Fruit fly (Drosophila melanogaster) whole organism, pupa: ENCODE results near the gene CG14969.

Experiments
- CG10348 ChIP-seq: fragments of 200-800 bp; sonication (Bioruptor generic); IDR thresholded peaks from 2 replicates; pipeline ENCODE4 v1.3.6; 2022; ENCODE audit warnings: missing biosample characterization, missing genetic modification characterization
- CG12605 ChIP-seq: fragments of 200-800 bp; sonication (Bioruptor generic); IDR thresholded peaks from 2 replicates; pipeline ENCODE4 v1.3.6; 2022; ENCODE audit warnings: missing biosample characterization, missing genetic modification characterization
- CG13204 ChIP-seq: fragments of 200-800 bp; sonication (Bioruptor generic); optimal IDR thresholded peaks from 2 replicates; lab custom pipeline; 2018; ENCODE audit warnings: missing biosample characterization, mild to moderate bottlenecking, missing genetic modification characterization, moderate library complexity
- CG14655 ChIP-seq: fragments of 200-800 bp; sonication (Bioruptor generic); optimal IDR thresholded peaks from 3 replicates; lab custom pipeline; 2017; ENCODE audit warnings: mild to moderate bottlenecking, missing biosample characterization, missing genetic modification reagents, missing genetic modification characterization
- CG15710 ChIP-seq: fragments of 200-800 bp; sonication (Bioruptor generic); optimal IDR thresholded peaks from 2 replicates; lab custom pipeline; 2018; ENCODE audit warnings: missing biosample characterization, mild to moderate bottlenecking, missing genetic modification characterization, moderate library complexity
- CG17806 ChIP-seq: fragments of 200-800 bp; sonication (Bioruptor generic); optimal IDR thresholded peaks from 2 replicates; lab custom pipeline; 2018; ENCODE audit warnings: missing biosample characterization, mild to moderate bottlenecking, missing genetic modification characterization, moderate library complexity
- CG32121 ChIP-seq: fragments of 200-800 bp; sonication (Bioruptor generic); IDR thresholded peaks from 2 replicates; pipeline ENCODE4 v1.3.6; 2022; ENCODE audit warnings: missing biosample characterization, missing genetic modification characterization
- CG34367 ChIP-seq: fragments of 200-800 bp; sonication (Bioruptor generic); optimal IDR thresholded peaks from 2 replicates; lab custom pipeline; 2018; ENCODE audit warnings: missing biosample characterization, mild to moderate bottlenecking, missing genetic modification characterization
- CG4496 ChIP-seq: fragments of 200-800 bp; sonication (Bioruptor generic); IDR thresholded peaks from 3 replicates; pipeline ENCODE4 v1.3.6; 2022; ENCODE audit warnings: missing biosample characterization, missing genetic modification characterization
- CG8159 ChIP-seq: fragments of 200-800 bp; sonication (Bioruptor generic); optimal IDR thresholded peaks from 3 replicates; lab custom pipeline; 2018; ENCODE audit warnings: missing biosample characterization, mild to moderate bottlenecking, missing genetic modification characterization, moderate library complexity
- CG8301 ChIP-seq: fragments of 200-800 bp; sonication (Bioruptor generic); optimal IDR thresholded peaks from 2 replicates; lab custom pipeline; 2018; ENCODE audit warnings: missing biosample characterization, mild to moderate bottlenecking, missing genetic modification characterization
- CG9948 ChIP-seq: fragments of 200-800 bp; sonication (Bioruptor generic); optimal IDR thresholded peaks from 2 replicates; lab custom pipeline; 2018; ENCODE audit warnings: missing biosample characterization, mild to moderate bottlenecking, missing genetic modification characterization, moderate library complexity
- D1 ChIP-seq: fragments of 200-800 bp; sonication (Bioruptor generic); optimal IDR thresholded peaks from 2 replicates; lab custom pipeline; 2018; ENCODE audit warnings: missing biosample characterization, mild to moderate bottlenecking, missing genetic modification characterization, moderate library complexity
- EcR ChIP-seq: fragments of 200-800 bp; sonication (Bioruptor generic); optimal IDR thresholded peaks from 3 replicates; lab custom pipeline; 2019; ENCODE audit warnings: missing biosample characterization, missing genetic modification characterization, mild to moderate bottlenecking, moderate library complexity, missing genetic modification reagents
- Ets98B ChIP-seq: fragments of 200-800 bp; sonication (Bioruptor generic); IDR thresholded peaks from 2 replicates; pipeline ENCODE4 v1.3.6; 2022; ENCODE audit warnings: missing biosample characterization, missing genetic modification characterization
- Pif1A ChIP-seq: fragments of 200-800 bp; sonication (Bioruptor generic); optimal IDR thresholded peaks from 3 replicates; lab custom pipeline; 2016; ENCODE audit warnings: missing biosample characterization, missing genetic modification characterization
- Pif1B ChIP-seq: fragments of 200-800 bp; sonication (Bioruptor generic); optimal IDR thresholded peaks from 3 replicates; lab custom pipeline; 2016; ENCODE audit warnings: missing biosample characterization, missing genetic modification characterization
- Snoo ChIP-seq: fragments of 200-800 bp; sonication (Bioruptor generic); optimal IDR thresholded peaks from 3 replicates; lab custom pipeline; 2017; ENCODE audit warnings: missing biosample characterization, mild to moderate bottlenecking, missing genetic modification characterization, inconsistent platforms
- fd96Ca ChIP-seq: fragments of 200-800 bp; sonication (Bioruptor generic); IDR thresholded peaks from 3 replicates; pipeline ENCODE4 v1.3.6; 2022; ENCODE audit warnings: missing biosample characterization, missing genetic modification characterization
- gl ChIP-seq: fragments of 200-800 bp; sonication (Bioruptor generic); optimal IDR thresholded peaks from 2 replicates; lab custom pipeline; 2018; ENCODE audit warnings: missing biosample characterization, mild to moderate bottlenecking, missing genetic modification characterization
- rn ChIP-seq: fragments of 200-800 bp; sonication (Bioruptor generic); IDR thresholded peaks from 2 replicates; pipeline ENCODE4 v1.3.6; 2022; ENCODE audit warnings: missing biosample characterization, missing genetic modification characterization

The CG14969 gene

DNA sequence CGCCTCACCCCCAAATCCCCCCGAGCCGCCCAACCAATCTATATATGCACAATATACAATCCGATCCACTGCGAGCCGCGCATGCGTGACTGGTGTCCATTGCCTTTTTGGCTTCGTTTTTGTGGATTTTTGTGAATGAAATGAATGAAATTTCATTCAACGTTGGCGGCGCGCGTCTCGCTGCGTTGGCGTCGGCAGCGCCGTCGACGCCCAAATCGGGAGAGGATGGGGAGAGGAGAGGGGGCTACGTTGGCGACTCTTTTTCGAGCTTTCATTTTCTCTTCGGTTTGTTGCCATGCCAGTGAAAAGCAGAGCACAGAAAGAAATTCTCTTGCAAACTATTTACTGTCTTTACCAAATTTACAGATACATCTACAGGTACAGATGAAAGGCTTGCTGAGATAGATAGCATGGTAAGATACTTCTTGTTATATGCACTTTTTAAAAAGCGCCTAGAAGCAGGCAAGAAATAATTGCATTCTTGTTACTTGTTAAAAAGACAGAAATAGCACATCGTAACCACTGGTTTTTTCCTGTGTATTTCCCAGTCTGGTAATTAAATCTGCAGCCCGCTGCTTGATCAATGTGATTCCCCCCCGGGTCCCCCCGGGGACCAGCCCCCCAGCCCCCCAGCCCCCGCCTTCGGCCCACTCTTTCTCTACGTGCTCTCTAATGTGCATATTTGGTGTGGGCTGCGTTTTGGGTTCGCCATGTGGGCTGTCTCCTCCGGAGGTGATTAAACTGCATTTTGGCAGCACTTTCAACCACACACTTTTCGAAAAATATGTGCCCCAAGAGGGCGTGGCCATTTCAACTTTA lies 45.7 kb upstream of the CG14969 start:
- TF ChIP-seq CG8301 (tag; lab: Kevin White, UChicago) = peak; percentile 62
- no peak for TF ChIP-seq rn (GFP tag; lab: Robert Waterston, UW)
- TF ChIP-seq CG8159 (tag; lab: Kevin White, UChicago) = no peak
- peak; percentile 44 for TF ChIP-seq EcR (GFP tag; lab: Kevin White, UChicago)
- TF ChIP-seq CG12605 = no peak
- peak; percentile 72 for TF ChIP-seq fd96Ca (GFP tag; lab: Robert Waterston, UW)
- peak; percentile 34; the same call in 1 of the 2 replicates for TF ChIP-seq CG10348 (GFP tag; lab: Robert Waterston, UW)
- TF ChIP-seq CG17806 (tag; lab: Kevin White, UChicago) = no peak
- no peak for TF ChIP-seq gl (tag; lab: Kevin White, UChicago)
- TF ChIP-seq CG15710 (tag; lab: Kevin White, UChicago) = no peak
- TF ChIP-seq CG4496 = peak; percentile 64; the same call in 2 of the 3 replicates
- peak; percentile 68; the same call in 1 of the 2 replicates for TF ChIP-seq CG32121 (GFP tag; lab: Robert Waterston, UW)
- peak; percentile 75 for TF ChIP-seq Ets98B
- TF ChIP-seq Snoo (tag; lab: Kevin White, UChicago) = no peak
- no peak for TF ChIP-seq CG34367 (tag; lab: Kevin White, UChicago)
- TF ChIP-seq Pif1B (GFP tag; lab: Kevin White, UChicago) = peak; percentile 40
- no peak for TF ChIP-seq D1 (tag; lab: Kevin White, UChicago)
- no peak for TF ChIP-seq CG9948 (tag; lab: Kevin White, UChicago)
- TF ChIP-seq CG14655 (GFP tag; lab: Kevin White, UChicago) = no peak
- no peak for TF ChIP-seq CG13204 (GFP tag; lab: Kevin White, UChicago)
- TF ChIP-seq Pif1A (GFP tag; lab: Kevin White, UChicago) = peak; percentile 50

dm6 chr3L:3377965-3378292 lies 43.2 kb upstream of the CG14969 start, which contains the start of gene Ids:
Gene Ids (plus strand): TSS chr3L:3378268.
- TF ChIP-seq CG15710 (tag; lab: Kevin White, UChicago) (peak; percentile 70), Pif1A (GFP tag; lab: Kevin White, UChicago) (no peak), Pif1B (GFP tag; lab: Kevin White, UChicago) (no peak), CG10348 (GFP tag; lab: Robert Waterston, UW) (no peak), CG8301 (tag; lab: Kevin White, UChicago) (no peak), CG32121 (GFP tag; lab: Robert Waterston, UW) (peak; percentile 72; the same call in 1 of the 2 replicates), CG13204 (GFP tag; lab: Kevin White, UChicago) (no peak), EcR (GFP tag; lab: Kevin White, UChicago) (no peak), D1 (tag; lab: Kevin White, UChicago) (no peak), CG8159 (tag; lab: Kevin White, UChicago) (peak; percentile 75), Ets98B (peak; percentile 84), CG34367 (tag; lab: Kevin White, UChicago) (peak; percentile 58), fd96Ca (GFP tag; lab: Robert Waterston, UW) (no peak), CG14655 (GFP tag; lab: Kevin White, UChicago) (no peak), CG4496 (peak; percentile 82), rn (GFP tag; lab: Robert Waterston, UW) (peak; percentile 48; the same call in 1 of the 2 replicates), CG12605 (peak; percentile 75), CG9948 (tag; lab: Kevin White, UChicago) (peak; percentile 54), gl (tag; lab: Kevin White, UChicago) (peak; percentile 37), Snoo (tag; lab: Kevin White, UChicago) (peak; percentile 76), CG17806 (tag; lab: Kevin White, UChicago) (peak; percentile 62)

DNA sequence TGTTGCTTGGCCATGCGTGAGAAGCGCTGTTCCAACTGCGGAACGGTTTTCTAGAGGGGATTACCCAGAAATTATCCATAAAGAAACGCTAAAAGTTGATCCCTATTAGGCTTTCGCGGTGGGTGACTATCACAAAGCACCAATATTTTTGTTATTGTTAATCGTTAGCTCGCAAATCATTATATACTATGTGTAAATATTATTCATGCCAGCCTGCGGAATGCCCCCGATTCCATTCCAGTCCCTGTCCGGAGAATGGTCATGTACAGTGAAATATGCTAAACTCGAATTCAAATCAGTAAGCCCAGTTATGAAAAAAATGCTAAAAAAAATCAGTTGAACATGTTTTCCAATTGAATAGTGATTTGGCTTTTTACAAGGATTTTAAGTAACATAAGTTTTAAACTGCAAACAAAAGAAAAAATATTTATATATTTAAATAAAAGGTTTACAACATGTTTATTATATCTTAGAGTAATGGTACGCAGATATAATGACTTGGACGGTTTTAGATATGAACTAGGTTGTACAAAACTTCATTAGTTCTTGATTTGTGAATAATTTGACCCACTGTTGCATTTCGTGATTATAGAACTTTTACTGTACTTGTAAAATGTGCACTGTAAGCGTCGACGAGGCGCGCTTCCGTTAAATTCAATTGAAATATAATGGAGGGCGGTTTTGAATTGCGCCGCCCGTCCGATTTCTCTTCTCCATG lies 42.6 kb upstream of the CG14969 start:
- no peak for TF ChIP-seq CG15710 (tag; lab: Kevin White, UChicago)
- TF ChIP-seq Pif1A (GFP tag; lab: Kevin White, UChicago) = no peak
- TF ChIP-seq CG9948 (tag; lab: Kevin White, UChicago) = no peak
- no peak for TF ChIP-seq gl (tag; lab: Kevin White, UChicago)
- TF ChIP-seq Pif1B (GFP tag; lab: Kevin White, UChicago) = no peak
- no peak for TF ChIP-seq CG4496
- TF ChIP-seq CG13204 (GFP tag; lab: Kevin White, UChicago) = no peak
- no peak for TF ChIP-seq D1 (tag; lab: Kevin White, UChicago)
- TF ChIP-seq CG34367 (tag; lab: Kevin White, UChicago) = no peak
- TF ChIP-seq rn (GFP tag; lab: Robert Waterston, UW) = no peak
- no peak for TF ChIP-seq EcR (GFP tag; lab: Kevin White, UChicago)
- no peak for TF ChIP-seq CG17806 (tag; lab: Kevin White, UChicago)
- no peak for TF ChIP-seq CG8301 (tag; lab: Kevin White, UChicago)
- no peak for TF ChIP-seq CG10348 (GFP tag; lab: Robert Waterston, UW)
- TF ChIP-seq, all 21 proteins: peak for 0

DNA sequence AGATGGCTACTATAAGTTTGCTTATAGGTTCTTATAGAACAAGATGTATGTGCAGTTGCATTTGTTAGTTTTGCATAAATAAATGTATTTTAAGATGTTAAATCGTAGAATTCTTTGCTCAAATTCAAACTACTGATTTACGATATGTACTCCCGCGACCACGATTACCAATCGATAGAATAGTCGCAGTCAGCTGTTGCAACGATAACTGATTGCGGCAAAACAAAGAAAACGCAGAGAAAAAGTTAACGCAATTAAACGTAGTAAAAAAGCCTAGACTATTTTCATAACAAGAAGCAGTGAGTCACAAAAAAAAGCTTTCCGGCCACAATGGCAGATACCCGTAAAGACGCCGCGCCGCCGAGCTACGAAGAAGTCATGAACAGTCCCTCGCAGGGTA lies 41.8 kb upstream of the CG14969 start, which contains the start of gene CG12012:
CG12012 (plus strand) TSS at position 207 of the 400 bp plus-strand sequence.
- TF ChIP-seq CG9948 (tag; lab: Kevin White, UChicago) = no peak
- no peak for TF ChIP-seq CG32121 (GFP tag; lab: Robert Waterston, UW)
- no peak for TF ChIP-seq CG4496
- TF ChIP-seq Pif1A (GFP tag; lab: Kevin White, UChicago) = no peak
- no peak for TF ChIP-seq CG10348 (GFP tag; lab: Robert Waterston, UW)
- TF ChIP-seq gl (tag; lab: Kevin White, UChicago) = no peak
- no peak for TF ChIP-seq D1 (tag; lab: Kevin White, UChicago)
- no peak for TF ChIP-seq rn (GFP tag; lab: Robert Waterston, UW)
- no peak for TF ChIP-seq CG34367 (tag; lab: Kevin White, UChicago)
- TF ChIP-seq fd96Ca (GFP tag; lab: Robert Waterston, UW) = no peak
- no peak for TF ChIP-seq CG14655 (GFP tag; lab: Kevin White, UChicago)
- no peak for TF ChIP-seq CG12605
- TF ChIP-seq CG17806 (tag; lab: Kevin White, UChicago) = no peak
- no peak for TF ChIP-seq CG13204 (GFP tag; lab: Kevin White, UChicago)
- TF ChIP-seq CG8301 (tag; lab: Kevin White, UChicago) = no peak
- no peak for TF ChIP-seq EcR (GFP tag; lab: Kevin White, UChicago)
- TF ChIP-seq CG15710 (tag; lab: Kevin White, UChicago) = no peak
